Worm (Caenorhabditis elegans) whole organism, midembryonic: Measurements from ENCODE around the gene C38C3.6.

Experiments used
- T22C8.4 ChIP-seq: fragments of 200-800 bp; sonication (Bioruptor generic); IDR thresholded peaks from 2 replicates; pipeline ENCODE4 v1.3.6; 2022; ENCODE audit warnings: missing genetic modification characterization, missing compliant biosample characterization
- cog-1 ChIP-seq: sonication (generic microtip); optimal IDR thresholded peaks from 2 replicates; lab custom pipeline; 2016; ENCODE audit warnings: missing genetic modification characterization, missing compliant biosample characterization
- flt-1 ChIP-seq: fragments of 200-800 bp; sonication (Bioruptor generic); IDR thresholded peaks from 2 replicates; pipeline ENCODE4 v1.3.6; 2022; ENCODE audit warnings: missing genetic modification characterization, missing compliant biosample characterization
- klf-2 ChIP-seq: fragments of 200-800 bp; sonication (Bioruptor generic); conservative IDR thresholded peaks from 2 replicates; pipeline ENCODE4 v1.3.6; 2022; ENCODE audit warnings: missing genetic modification reagents, missing genetic modification characterization, missing compliant biosample characterization
- med-1 ChIP-seq: sonication (generic microtip); optimal IDR thresholded peaks from 2 replicates; lab custom pipeline; 2017; ENCODE audit warnings: missing genetic modification characterization, mild to moderate bottlenecking, missing compliant biosample characterization, antibody characterized with exemption, missing genetic modification reagents; ENCODE audit not compliant: insufficient read depth
- ref-1 ChIP-seq: fragments of 200-800 bp; sonication (Bioruptor generic); conservative IDR thresholded peaks from 2 replicates; pipeline ENCODE4 v1.3.6; 2022; ENCODE audit warnings: missing genetic modification reagents, missing genetic modification characterization, missing compliant biosample characterization
- tab-1 ChIP-seq: fragments of 200-800 bp; sonication (Bioruptor generic); IDR thresholded peaks from 2 replicates; pipeline ENCODE4 v1.3.6; 2022; ENCODE audit warnings: missing genetic modification characterization, missing compliant biosample characterization
- ztf-23 ChIP-seq: fragments of 200-800 bp; sonication (Bioruptor generic); IDR thresholded peaks from 2 replicates; pipeline ENCODE4 v1.3.6; 2022; ENCODE audit warnings: missing genetic modification reagents, missing genetic modification characterization, missing compliant biosample characterization
- ztf-29 ChIP-seq: fragments of 200-800 bp; sonication (Bioruptor generic); IDR thresholded peaks from 2 replicates; pipeline ENCODE4 v1.3.6; 2022; ENCODE audit warnings: missing genetic modification reagents, missing genetic modification characterization, missing compliant biosample characterization

C38C3.6 gene

ce11 chrV:1447724-1448123 lies 43.7 kb downstream of the C38C3.6 start, which contains the start of gene cnc-3:
cnc-3 (plus strand) TSS chrV:1448004.
- TF ChIP-seq med-1 (GFP tag; lab: Kevin White, UChicago) (no peak), ztf-23 (no peak), ref-1 (GFP tag; lab: Robert Waterston, UW) (no peak), flt-1 (no peak), T22C8.4 (no peak), cog-1 (tag; lab: Kevin White, UChicago) (no peak)

- TF ChIP-seq klf-2 (no peak), cog-1 (tag; lab: Kevin White, UChicago) (no peak), flt-1 (no peak), ref-1 (GFP tag; lab: Robert Waterston, UW) (no peak), ztf-23 (no peak), med-1 (GFP tag; lab: Kevin White, UChicago) (no peak), ztf-29 (GFP tag; lab: Robert Waterston, UW) (no peak), T22C8.4 (no peak), tab-1 (no peak)
Observed at ce11 chrV:1447079-1447478, 44.3 kb downstream of the C38C3.6 start, which contains the start of gene cnc-4. cnc-4 (plus strand) TSS chrV:1447195.

- TF ChIP-seq klf-2 (no peak), flt-1 (no peak), ref-1 (GFP tag; lab: Robert Waterston, UW) (no peak), T22C8.4 (no peak), ztf-23 (no peak), med-1 (GFP tag; lab: Kevin White, UChicago) (no peak), ztf-29 (GFP tag; lab: Robert Waterston, UW) (no peak), cog-1 (tag; lab: Kevin White, UChicago) (no peak), tab-1 (no peak)
Observed at ce11 chrV:1445081-1445480, 46.3 kb downstream of the C38C3.6 start, which contains the start of gene cnc-5. cnc-5 (plus strand) TSS chrV:1445381.

ce11 chrV:1444180-1444579 lies 47.2 kb downstream of the C38C3.6 start, which contains the start of gene cnc-1:
cnc-1 (minus strand) TSS chrV:1444280.
- TF ChIP-seq ztf-23 = no peak
- no peak for TF ChIP-seq flt-1
- no peak for TF ChIP-seq med-1 (GFP tag; lab: Kevin White, UChicago)
- TF ChIP-seq T22C8.4 = no peak
- no peak for TF ChIP-seq cog-1 (tag; lab: Kevin White, UChicago)
- TF ChIP-seq ref-1 (GFP tag; lab: Robert Waterston, UW) = no peak
- no peak for TF ChIP-seq ztf-29 (GFP tag; lab: Robert Waterston, UW)
- no peak for TF ChIP-seq tab-1
- no peak for TF ChIP-seq klf-2

- no peak for TF ChIP-seq T22C8.4
- no peak for TF ChIP-seq tab-1
- TF ChIP-seq ztf-23 = no peak
- no peak for TF ChIP-seq ztf-29 (GFP tag; lab: Robert Waterston, UW)
- no peak for TF ChIP-seq cog-1 (tag; lab: Kevin White, UChicago)
- no peak for TF ChIP-seq med-1 (GFP tag; lab: Kevin White, UChicago)
- TF ChIP-seq ref-1 (GFP tag; lab: Robert Waterston, UW) = no peak
- TF ChIP-seq flt-1 = no peak
- TF ChIP-seq klf-2 = no peak
Observed at ce11 chrV:1442042-1442441, 49.4 kb downstream of the C38C3.6 start, which contains the start of gene cnc-11. cnc-11 (plus strand) TSS chrV:1442342.

- no peak for TF ChIP-seq tab-1
Observed at ce11 chrV:1438832-1439231, 52.6 kb downstream of the C38C3.6 start, which contains the start of gene R09B5.11. R09B5.11 (plus strand) TSS chrV:1439205.

- TF ChIP-seq klf-2 = no peak
- no peak for TF ChIP-seq T22C8.4
- TF ChIP-seq ztf-23 = no peak
- TF ChIP-seq flt-1 = no peak
- TF ChIP-seq ztf-29 (GFP tag; lab: Robert Waterston, UW) = no peak
- TF ChIP-seq med-1 (GFP tag; lab: Kevin White, UChicago) = no peak
- no peak for TF ChIP-seq cog-1 (tag; lab: Kevin White, UChicago)
- TF ChIP-seq ref-1 (GFP tag; lab: Robert Waterston, UW) = no peak
- TF ChIP-seq tab-1 = no peak
Observed at ce11 chrV:1438205-1438604, 53.2 kb downstream of the C38C3.6 start.

- TF ChIP-seq tab-1 (no peak), T22C8.4 (no peak), ref-1 (GFP tag; lab: Robert Waterston, UW) (no peak), ztf-23 (no peak), klf-2 (no peak), med-1 (GFP tag; lab: Kevin White, UChicago) (no peak), cog-1 (tag; lab: Kevin White, UChicago) (no peak), ztf-29 (GFP tag; lab: Robert Waterston, UW) (no peak), flt-1 (no peak)
Observed at ce11 chrV:1435106-1435505, 56.3 kb downstream of the C38C3.6 start.
